Worm (Caenorhabditis elegans) whole organism, early embryonic: ENCODE results near the gene clec-150.

Source experiments
- B0310.2 ChIP-seq: sonication (generic microtip); optimal IDR thresholded peaks from 2 replicates; lab custom pipeline; 2016; ENCODE audit warnings: mild to moderate bottlenecking, missing genetic modification characterization, missing compliant biosample characterization
- F13C5.2 ChIP-seq: sonication (generic microtip); optimal IDR thresholded peaks from 2 replicates; lab custom pipeline; 2017; ENCODE audit warnings: mild to moderate bottlenecking, missing genetic modification characterization, inconsistent platforms, missing compliant biosample characterization
- aly-1 ChIP-seq: sonication (generic microtip); optimal IDR thresholded peaks from 2 replicates; lab custom pipeline; 2016; ENCODE audit warnings: missing genetic modification characterization, missing compliant biosample characterization
- ama-1 ChIP-seq: fragments of 150-350 bp; optimal IDR thresholded peaks from 2 replicates; lab custom pipeline; 2014
- ceh-13 ChIP-seq: fragments of 200-800 bp; sonication (Bioruptor generic); optimal IDR thresholded peaks from 2 replicates; lab custom pipeline; 2018; ENCODE audit warnings: mild to moderate bottlenecking, missing genetic modification characterization, missing compliant biosample characterization
- ceh-36 ChIP-seq: sonication (generic microtip); optimal IDR thresholded peaks from 2 replicates; lab custom pipeline; 2016; ENCODE audit warnings: missing genetic modification characterization, inconsistent platforms, missing compliant biosample characterization
- ets-7 ChIP-seq: sonication (generic microtip); optimal IDR thresholded peaks from 2 replicates; lab custom pipeline; 2016; ENCODE audit warnings: missing genotype, missing genetic modification characterization, missing compliant biosample characterization
- flt-1 ChIP-seq: fragments of 200-800 bp; sonication (Bioruptor generic); IDR thresholded peaks from 2 replicates; pipeline ENCODE4 v1.3.6; 2022; ENCODE audit warnings: missing genetic modification characterization, missing compliant biosample characterization
- hmbx-1 ChIP-seq: sonication (generic microtip); optimal IDR thresholded peaks from 2 replicates; lab custom pipeline; 2016; ENCODE audit warnings: mild to moderate bottlenecking, missing genetic modification characterization, missing compliant biosample characterization
- hmg-4 ChIP-seq: fragments of 200-800 bp; sonication (Bioruptor generic); optimal IDR thresholded peaks from 2 replicates; lab custom pipeline; 2018; ENCODE audit warnings: mild to moderate bottlenecking, missing genetic modification characterization, missing compliant biosample characterization
- hnd-1 ChIP-seq: sonication (generic microtip); optimal IDR thresholded peaks from 2 replicates; lab custom pipeline; 2016; ENCODE audit warnings: missing genetic modification characterization, missing compliant biosample characterization
- pes-1 ChIP-seq: fragments of 200-800 bp; sonication (Bioruptor generic); IDR thresholded peaks from 2 replicates; pipeline ENCODE4 v1.3.6; 2022; ENCODE audit warnings: missing genetic modification reagents, missing genetic modification characterization, missing compliant biosample characterization
- scrt-1 ChIP-seq: fragments of 200-800 bp; sonication (Bioruptor generic); IDR thresholded peaks from 2 replicates; pipeline ENCODE4 v1.3.6; 2022; ENCODE audit warnings: missing genetic modification characterization, missing compliant biosample characterization
- sea-1 ChIP-seq: fragments of 200-800 bp; sonication (Bioruptor generic); conservative IDR thresholded peaks from 2 replicates; pipeline ENCODE4 v1.3.6; 2022; ENCODE audit warnings: missing genetic modification characterization, missing compliant biosample characterization
- tbx-11 ChIP-seq: fragments of 200-800 bp; sonication (Bioruptor generic); IDR thresholded peaks from 2 replicates; pipeline ENCODE4 v1.3.6; 2022; ENCODE audit warnings: missing genetic modification characterization, missing compliant biosample characterization
- tbx-37 ChIP-seq: fragments of 200-800 bp; sonication (Bioruptor generic); conservative IDR thresholded peaks from 2 replicates; pipeline ENCODE4 v1.3.6; 2022; ENCODE audit warnings: missing genetic modification reagents, missing genetic modification characterization, missing compliant biosample characterization
- tra-4 ChIP-seq: sonication (generic microtip); optimal IDR thresholded peaks from 2 replicates; lab custom pipeline; 2017; ENCODE audit warnings: missing genetic modification characterization, missing compliant biosample characterization

Gene clec-150

DNA sequence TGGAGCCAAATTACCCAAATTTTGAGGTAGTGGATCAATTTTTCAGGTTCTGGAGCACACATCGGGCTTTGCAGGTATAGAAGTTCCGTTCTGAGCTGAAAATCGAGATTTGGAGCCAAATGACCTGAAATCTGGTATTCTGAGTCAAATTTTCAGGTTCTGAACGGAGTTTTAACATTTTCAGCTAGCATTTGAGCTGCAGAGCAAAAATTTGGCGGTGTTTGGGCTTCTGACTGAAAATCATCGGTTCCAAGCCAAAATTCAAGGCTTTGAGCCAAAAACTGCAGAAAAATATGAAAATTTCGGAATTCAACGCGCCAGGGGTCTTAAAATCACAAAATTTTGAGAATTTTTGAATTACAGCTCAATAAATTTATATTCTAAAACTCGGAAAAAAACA is 28.5 kb downstream of the clec-150 start, which contains the start of the genes clc-26 and E_BE45912.2:
TSS of gene clc-26 (minus strand) at position 101 of the 400 bp plus-strand sequence.
TSS of gene E_BE45912.2 (minus strand) at position 139 of the 400 bp plus-strand sequence.
- no peak for TF ChIP-seq hmbx-1 (tag; lab: Kevin White, UChicago)
- no peak for TF ChIP-seq scrt-1
- TF ChIP-seq hnd-1 (tag; lab: Kevin White, UChicago): no peak
- no peak for TF ChIP-seq tbx-37 (GFP tag; lab: Robert Waterston, UW)
- TF ChIP-seq ceh-13 (GFP tag; lab: Kevin White, UChicago): no peak
- no peak for TF ChIP-seq hmg-4 (GFP tag; lab: Kevin White, UChicago)
- TF ChIP-seq pes-1: no peak
- no peak for TF ChIP-seq tbx-11 (GFP tag; lab: Robert Waterston, UW)
- no peak for TF ChIP-seq sea-1
- TF ChIP-seq tra-4 (tag; lab: Kevin White, UChicago): no peak
- TF ChIP-seq ceh-36 (tag; lab: Kevin White, UChicago): no peak
- TF ChIP-seq ets-7 (tag; lab: Kevin White, UChicago): no peak
- TF ChIP-seq aly-1 (tag; lab: Kevin White, UChicago): no peak
- TF ChIP-seq ama-1 (lab: Kevin White, UChicago): no peak
- TF ChIP-seq flt-1 (GFP tag; lab: Robert Waterston, UW): no peak
- TF ChIP-seq B0310.2 (tag; lab: Kevin White, UChicago): no peak
- no peak for TF ChIP-seq F13C5.2 (tag; lab: Kevin White, UChicago)

ce11 chrIII:1034853-1035252 is 32.3 kb downstream of the clec-150 start:
- TF ChIP-seq F13C5.2 (tag; lab: Kevin White, UChicago) (no peak), flt-1 (GFP tag; lab: Robert Waterston, UW) (no peak), ceh-13 (GFP tag; lab: Kevin White, UChicago) (no peak), scrt-1 (no peak), ama-1 (lab: Kevin White, UChicago) (no peak), aly-1 (tag; lab: Kevin White, UChicago) (no peak), tra-4 (tag; lab: Kevin White, UChicago) (no peak), hnd-1 (tag; lab: Kevin White, UChicago) (no peak), tbx-11 (GFP tag; lab: Robert Waterston, UW) (no peak), ceh-36 (tag; lab: Kevin White, UChicago) (no peak), tbx-37 (GFP tag; lab: Robert Waterston, UW) (no peak), sea-1 (no peak), B0310.2 (tag; lab: Kevin White, UChicago) (no peak), hmg-4 (GFP tag; lab: Kevin White, UChicago) (no peak), hmbx-1 (tag; lab: Kevin White, UChicago) (no peak), pes-1 (no peak), ets-7 (tag; lab: Kevin White, UChicago) (no peak)

- peak; percentile 22 for TF ChIP-seq F13C5.2 (tag; lab: Kevin White, UChicago)
- no peak for TF ChIP-seq scrt-1
Measured at ce11 chrIII:1037173-1037572, 34.7 kb downstream of the clec-150 start, which contains the start of the genes chin-1 and BE0003N10.1. Gene chin-1, minus strand, starts transcription at chrIII:1037212. Gene BE0003N10.1, plus strand, starts transcription at chrIII:1037492.

DNA sequence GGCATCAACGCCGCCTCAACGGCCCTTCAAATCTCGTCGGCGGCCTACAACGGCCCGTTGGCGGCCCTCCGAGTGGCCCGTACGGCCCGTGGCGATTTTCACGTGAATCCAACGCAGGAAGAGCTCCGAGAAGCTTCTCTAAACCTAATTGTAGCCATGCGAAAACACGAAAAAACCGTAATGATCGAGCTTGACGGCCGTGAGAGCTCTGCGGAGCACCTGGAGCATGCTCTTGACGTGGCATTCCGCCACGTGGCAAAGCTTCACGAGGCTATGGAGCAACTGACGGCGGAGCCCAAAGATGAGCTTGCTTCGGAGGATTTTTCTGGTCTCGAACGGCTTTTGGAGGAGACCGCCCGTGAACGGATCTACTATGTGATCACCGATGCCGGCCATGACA is 37.6 kb downstream of the clec-150 start:
- TF ChIP-seq hmbx-1 (tag; lab: Kevin White, UChicago) (no peak), hmg-4 (GFP tag; lab: Kevin White, UChicago) (no peak), flt-1 (GFP tag; lab: Robert Waterston, UW) (no peak), pes-1 (no peak)

DNA sequence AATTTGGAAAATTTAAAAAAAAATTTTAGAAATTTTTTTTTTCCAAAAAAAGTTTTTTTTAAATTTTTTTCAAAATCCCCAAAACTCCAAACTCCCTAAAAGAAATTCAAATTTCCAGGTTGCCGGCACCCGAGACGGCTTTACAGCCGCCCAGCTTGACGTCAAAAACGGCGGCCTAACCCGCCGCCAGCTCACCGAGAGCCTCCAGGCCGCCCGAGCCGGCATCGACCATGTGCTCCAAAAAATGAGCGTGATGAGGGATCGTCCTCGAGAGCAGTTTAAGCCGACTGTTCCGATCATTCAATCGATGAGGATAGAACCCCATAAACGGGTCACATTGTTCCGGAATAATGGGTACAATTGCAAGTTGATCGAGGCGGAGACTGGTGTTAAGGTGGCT is 41.3 kb downstream of the clec-150 start:
- TF ChIP-seq pes-1 (no peak), ceh-13 (GFP tag; lab: Kevin White, UChicago) (no peak), tbx-37 (GFP tag; lab: Robert Waterston, UW) (no peak), ama-1 (lab: Kevin White, UChicago) (no peak), F13C5.2 (tag; lab: Kevin White, UChicago) (no peak), sea-1 (no peak)

ce11 chrIII:1051877-1052276 is 49.4 kb downstream of the clec-150 start:
- TF ChIP-seq scrt-1 (no peak), F13C5.2 (tag; lab: Kevin White, UChicago) (no peak), hmbx-1 (tag; lab: Kevin White, UChicago) (no peak), ama-1 (lab: Kevin White, UChicago) (no peak), B0310.2 (tag; lab: Kevin White, UChicago) (no peak), ceh-13 (GFP tag; lab: Kevin White, UChicago) (no peak), tbx-37 (GFP tag; lab: Robert Waterston, UW) (no peak), aly-1 (tag; lab: Kevin White, UChicago) (no peak), sea-1 (no peak)

ce11 chrIII:1052291-1052690 is 49.8 kb downstream of the clec-150 start:
- TF ChIP-seq ama-1 (lab: Kevin White, UChicago): no peak
- peak; percentile 90 for TF ChIP-seq ceh-36 (tag; lab: Kevin White, UChicago)
- TF ChIP-seq scrt-1: no peak
- TF ChIP-seq hmg-4 (GFP tag; lab: Kevin White, UChicago): no peak
- TF ChIP-seq B0310.2 (tag; lab: Kevin White, UChicago): no peak

- no peak for TF ChIP-seq tra-4 (tag; lab: Kevin White, UChicago)
- no peak for TF ChIP-seq tbx-37 (GFP tag; lab: Robert Waterston, UW)
- TF ChIP-seq scrt-1: no peak
- no peak for TF ChIP-seq F13C5.2 (tag; lab: Kevin White, UChicago)
Measured at ce11 chrIII:1053067-1053466, 50.6 kb downstream of the clec-150 start, which contains the start of gene fbxo-11.2. Gene fbxo-11.2, minus strand, starts transcription at chrIII:1053242.
